Worm (Caenorhabditis elegans): Measurements from ENCODE around the gene gadr-4.

Gene gadr-4

ce11 chrII:4089183-4089582 lies 26.8 kb upstream of the gadr-4 start (continued):
- peak; percentile 25; the same call in 1 of the 2 replicates for TF ChIP-seq lin-29 (GFP tag; IDR thresholded peaks at IDR 0.05)
- TF ChIP-seq nhr-41 (GFP tag; IDR thresholded peaks at IDR 0.05): no peak
- peak; percentile 35 for TF ChIP-seq dpl-1 (GFP tag; optimal IDR thresholded peaks at IDR 0.05)
- peak; percentile 32 for TF ChIP-seq nhr-6 (tag; optimal IDR thresholded peaks at IDR 0.05)
- peak; percentile 85 for TF ChIP-seq aha-1 (tag)
- 0 out of 2 replicates have a peak, but pooled peaks have one; percentile 33 for TF ChIP-seq madf-9 (GFP tag; conservative IDR thresholded peaks at IDR 0.05)
- TF ChIP-seq nhr-102 (tag; optimal IDR thresholded peaks at IDR 0.05): peak; percentile 75
- TF ChIP-seq sdz-12 (GFP tag; optimal IDR thresholded peaks at IDR 0.05): no peak
- TF ChIP-seq T26A8.4 (GFP tag; IDR thresholded peaks at IDR 0.05): peak; percentile 54; the same call in 1 of the 2 replicates
- TF ChIP-seq nhr-10 (tag; optimal IDR thresholded peaks at IDR 0.05): peak; percentile 91
- peak; percentile 86 for TF ChIP-seq lin-1 (GFP tag; IDR thresholded peaks at IDR 0.05)
- TF ChIP-seq mdl-1 (tag; optimal IDR thresholded peaks at IDR 0.05): peak; percentile 73 to 94
- TF ChIP-seq nhr-11 (tag; optimal IDR thresholded peaks at IDR 0.05): peak; percentile 58
- peak; percentile 48; the same call in 1 of the 2 replicates for TF ChIP-seq saeg-2 (GFP tag; IDR thresholded peaks at IDR 0.05)
- peak; percentile 95 for TF ChIP-seq dve-1 (tag; optimal IDR thresholded peaks at IDR 0.05; ENCODE audit: insufficient read depth)
- TF ChIP-seq ceh-28 (tag; optimal IDR thresholded peaks at IDR 0.05): no peak
- TF ChIP-seq nhr-25 (tag; optimal IDR thresholded peaks at IDR 0.05; ENCODE audit: borderline replicate concordance, insufficient read depth): peak; percentile 30
- peak; percentile 99 for TF ChIP-seq dmd-6 (GFP tag; IDR thresholded peaks at IDR 0.05)
- TF ChIP-seq mep-1 (tag; optimal IDR thresholded peaks at IDR 0.05): peak; percentile 77

- TF ChIP-seq spr-3 (GFP tag; optimal IDR thresholded peaks at IDR 0.05) (no peak), zfp-3 (GFP tag; conservative IDR thresholded peaks at IDR 0.05) (no peak), hmg-1.1 (GFP tag; IDR thresholded peaks at IDR 0.05) (no peak), lim-7 (GFP tag; IDR thresholded peaks at IDR 0.05) (no peak), nhr-237 (tag; optimal IDR thresholded peaks at IDR 0.05) (no peak), set-16 (GFP tag; IDR thresholded peaks at IDR 0.05) (peak; percentile 76), nhr-42 (GFP tag; IDR thresholded peaks at IDR 0.05) (no peak)
Observed at ce11 chrII:4085601-4086000, 23.2 kb upstream of the gadr-4 start.

- no peak for TF ChIP-seq gei-8 (GFP tag; optimal IDR thresholded peaks at IDR 0.05)
- TF ChIP-seq zip-11 (GFP tag; IDR thresholded peaks at IDR 0.05): no peak
- no peak for TF ChIP-seq egl-27 (tag; optimal IDR thresholded peaks at IDR 0.05)
- TF ChIP-seq unc-130 (GFP tag; optimal IDR thresholded peaks at IDR 0.05): no peak
- TF ChIP-seq aly-2 (tag; optimal IDR thresholded peaks at IDR 0.05): no peak
- TF ChIP-seq lin-1 (GFP tag; IDR thresholded peaks at IDR 0.05): no peak
- TF ChIP-seq ceh-28 (tag; optimal IDR thresholded peaks at IDR 0.05): no peak
- no peak for TF ChIP-seq F44E2.7 (GFP tag; IDR thresholded peaks at IDR 0.05)
- no peak for TF ChIP-seq ztf-11 (tag; optimal IDR thresholded peaks at IDR 0.05)
- TF ChIP-seq pqm-1 (tag; optimal IDR thresholded peaks at IDR 0.05): no peak
- TF ChIP-seq nhr-10 (tag; optimal IDR thresholded peaks at IDR 0.05): no peak
Observed at ce11 chrII:4082754-4083153, 20.4 kb upstream of the gadr-4 start, which contains the start of gene R11F4.2. Gene R11F4.2, plus strand, starts transcription at chrII:4083054.

- TF ChIP-seq aha-1 (tag) (peak; percentile 57), mep-1 (tag; optimal IDR thresholded peaks at IDR 0.05) (no peak)
Observed at ce11 chrII:4081891-4082290, 19.5 kb upstream of the gadr-4 start.

ce11 chrII:4081141-4081540 lies 18.8 kb upstream of the gadr-4 start:
- TF ChIP-seq ceh-82 (tag; optimal IDR thresholded peaks at IDR 0.05) (no peak), unc-130 (GFP tag; optimal IDR thresholded peaks at IDR 0.05) (no peak), hif-1 (tag; optimal IDR thresholded peaks at IDR 0.05) (no peak), aha-1 (tag) (peak; percentile 43), saeg-2 (GFP tag; IDR thresholded peaks at IDR 0.05) (no peak), set-16 (GFP tag; IDR thresholded peaks at IDR 0.05) (peak; percentile 65), arid-1 (GFP tag; conservative IDR thresholded peaks at IDR 0.05) (no peak), mdt-29 (GFP tag; IDR thresholded peaks at IDR 0.05) (no peak), F26F4.8 (GFP tag; conservative IDR thresholded peaks at IDR 0.05) (no peak), unc-62 (GFP tag; optimal IDR thresholded peaks at IDR 0.05 in 1 of 2) (no peak), unc-62 (tag; optimal IDR thresholded peaks at IDR 0.05) (no peak), mes-2 (tag; optimal IDR thresholded peaks at IDR 0.05; ENCODE audit: poor library complexity, severe bottlenecking) (no peak), zfp-3 (GFP tag; conservative IDR thresholded peaks at IDR 0.05) (no peak), nhr-76 (tag; optimal IDR thresholded peaks at IDR 0.05) (no peak)
